Fruit fly (Drosophila melanogaster): Measurements from ENCODE around the gene CG7142.

dm6 chr3R:18298298-18298899, 19.1 kb upstream of the CG7142 start:
- TF ChIP-seq CG11762 (GFP tag; optimal IDR thresholded peaks at IDR 0.05; ENCODE audit: insufficient read depth) (no peak), Ets96B (tag; optimal IDR thresholded peaks at IDR 0.05) (no peak), lz (GFP tag; optimal IDR thresholded peaks at IDR 0.05) (no peak)
